Fruit fly (Drosophila melanogaster): Measurements from ENCODE around the gene Yp3.

The Yp3 gene

dm6 chrX:13747635-13748467 lies 11.5 kb upstream of the Yp3 start (continued):
- TF ChIP-seq Sry-β (GFP tag; optimal IDR thresholded peaks at IDR 0.05) (peak; percentile 83), nmo (GFP tag; optimal IDR thresholded peaks at IDR 0.05) (no peak), vfl (GFP tag; optimal IDR thresholded peaks at IDR 0.05) (no peak), sd (tag; optimal IDR thresholded peaks at IDR 0.05) (no peak), CG10147 (GFP tag; optimal IDR thresholded peaks at IDR 0.05) (no peak), CG4617 (GFP tag; optimal IDR thresholded peaks at IDR 0.05; ENCODE audit: borderline replicate concordance) (no peak), gcm2 (GFP tag; optimal IDR thresholded peaks at IDR 0.05) (no peak), CG14014 (GFP tag; IDR thresholded peaks at IDR 0.05) (no peak), Neu2 (GFP tag; optimal IDR thresholded peaks at IDR 0.05; ENCODE audit: borderline replicate concordance) (no peak), Poxn (GFP tag; IDR thresholded peaks at IDR 0.05) (no peak), lab (GFP tag; optimal IDR thresholded peaks at IDR 0.05) (no peak), ato (GFP tag; IDR thresholded peaks at IDR 0.05; ENCODE audit: partially characterized antibody) (no peak), CG2712 (tag; optimal IDR thresholded peaks at IDR 0.05) (peak; percentile 9), Tbp (GFP tag; optimal IDR thresholded peaks at IDR 0.05) (no peak), CG4707 (GFP tag; optimal IDR thresholded peaks at IDR 0.05) (no peak), eve (GFP tag; optimal IDR thresholded peaks at IDR 0.05) (peak in 1 of 2 experiments; percentile 59), seq (GFP tag; IDR thresholded peaks at IDR 0.05) (no peak), CG4282 (GFP tag; optimal IDR thresholded peaks at IDR 0.05) (no peak), Aef1 (GFP tag; IDR thresholded peaks at IDR 0.05) (no peak), usp (GFP tag; optimal IDR thresholded peaks at IDR 0.05) (no peak), pnt (GFP tag; optimal IDR thresholded peaks at IDR 0.05) (no peak), Bdp1 (GFP tag; optimal IDR thresholded peaks at IDR 0.05) (no peak), CG16815 (GFP tag; optimal IDR thresholded peaks at IDR 0.05) (no peak), CG6272 (GFP tag; IDR thresholded peaks at IDR 0.05) (no peak), HLH4C (GFP tag; IDR thresholded peaks at IDR 0.05; ENCODE audit: partially characterized antibody) (no peak), Dref (GFP tag; IDR thresholded peaks at IDR 0.05) (no peak), lbe (GFP tag; optimal IDR thresholded peaks at IDR 0.05) (no peak), CG11504 (tag; optimal IDR thresholded peaks at IDR 0.05) (no peak), stc (GFP tag; IDR thresholded peaks at IDR 0.05) (no peak), CG3847 (GFP tag; IDR thresholded peaks at IDR 0.05) (no peak), bowl (GFP tag; IDR thresholded peaks at IDR 0.05) (no peak), CG15073 (GFP tag; optimal IDR thresholded peaks at IDR 0.05) (no peak), CG34422 (GFP tag; IDR thresholded peaks at IDR 0.05) (no peak), so (GFP tag; IDR thresholded peaks at IDR 0.05) (0 out of 3 replicates have a peak, but pooled peaks have one; percentile 23), CG11398 (GFP tag; optimal IDR thresholded peaks at IDR 0.05) (no peak), Chrac-16 (GFP tag; optimal IDR thresholded peaks at IDR 0.05) (no peak), CG7745 (tag; optimal IDR thresholded peaks at IDR 0.05) (no peak), ATbp (GFP tag; optimal IDR thresholded peaks at IDR 0.05) (no peak)

- TF ChIP-seq CG17361 (GFP tag; IDR thresholded peaks at IDR 0.05) = peak; percentile 79
- peak; percentile 21; the same call in 1 of the 2 replicates for TF ChIP-seq Rx (GFP tag; IDR thresholded peaks at IDR 0.05)
- TF ChIP-seq CG11723 (GFP tag; optimal IDR thresholded peaks at IDR 0.05) = no peak
- peak; percentile 7 for TF ChIP-seq Myb (GFP tag; optimal IDR thresholded peaks at IDR 0.05)
- peak; percentile 53; the same call in 1 of the 2 replicates for TF ChIP-seq ssp (GFP tag; IDR thresholded peaks at IDR 0.05)
- peak; percentile 61; the same call in 1 of the 3 replicates for TF ChIP-seq so (GFP tag; IDR thresholded peaks at IDR 0.05)
- peak; percentile 83 for TF ChIP-seq CG9932 (GFP tag; IDR thresholded peaks at IDR 0.05)
- TF ChIP-seq btn (GFP tag; optimal IDR thresholded peaks at IDR 0.05) = no peak
- TF ChIP-seq Mrtf (GFP tag; IDR thresholded peaks at IDR 0.05) = peak; percentile 25; the same call in 2 of the 3 replicates
- peak; percentile 57 for TF ChIP-seq CG15011 (GFP tag; optimal IDR thresholded peaks at IDR 0.05)
- peak; percentile 46; the same call in 2 of the 3 replicates for TF ChIP-seq Aef1 (GFP tag; IDR thresholded peaks at IDR 0.05)
- no peak for TF ChIP-seq gt (GFP tag; IDR thresholded peaks at IDR 0.05)
- TF ChIP-seq CG7839 (tag; optimal IDR thresholded peaks at IDR 0.05) = peak; percentile 87
These were observed 10.2 kb upstream of the Yp3 start for dm6 chrX:13748906-13749872.
